Fruit fly (Drosophila melanogaster): ENCODE results near the gene Nthl1.

- TF ChIP-seq bab1 (GFP tag; optimal IDR thresholded peaks at IDR 0.05) (no peak), tj (GFP tag; optimal IDR thresholded peaks at IDR 0.05) (no peak), pad (GFP tag; optimal IDR thresholded peaks at IDR 0.05) (no peak), CG11617 (GFP tag; optimal IDR thresholded peaks at IDR 0.05) (no peak), Hr96 (GFP tag; optimal IDR thresholded peaks at IDR 0.05) (no peak), Crg-1 (GFP tag; optimal IDR thresholded peaks at IDR 0.05) (no peak)
Measured at dm6 chr2L:20942206-20942863, 14.7 kb upstream of the Nthl1 start.
